Worm (Caenorhabditis elegans): ENCODE data around the gene C07E3.9.

C07E3.9 gene

ce11 chrII:10393282-10394179, 43.0 kb downstream of the C07E3.9 start, which contains the start of gene gpd-1 (continued):
- TF ChIP-seq hmg-1.2 (GFP tag; IDR thresholded peaks at IDR 0.05), result peak; percentile 56; the same call in 1 of the 2 replicates
- TF ChIP-seq unc-62 (GFP tag; optimal IDR thresholded peaks at IDR 0.05), result no peak
- TF ChIP-seq mxl-1 (tag; optimal IDR thresholded peaks at IDR 0.05), result no peak
- TF ChIP-seq ztf-26 (tag; optimal IDR thresholded peaks at IDR 0.05), result no peak
- no peak for TF ChIP-seq nhr-179 (tag; optimal IDR thresholded peaks at IDR 0.05)
- peak; percentile 96 for TF ChIP-seq xnd-1 (tag; optimal IDR thresholded peaks at IDR 0.05)
- no peak for TF ChIP-seq egl-18 (GFP tag; IDR thresholded peaks at IDR 0.05)
- TF ChIP-seq F37B4.10 (GFP tag; IDR thresholded peaks at IDR 0.05), result no peak
- TF ChIP-seq ceh-40 (GFP tag; IDR thresholded peaks at IDR 0.05), result 0 out of 2 replicates have a peak, but pooled peaks have one; percentile 7
- no peak for TF ChIP-seq let-526 (GFP tag; IDR thresholded peaks at IDR 0.05)
- peak; percentile 82 for TF ChIP-seq unc-130 (GFP tag; optimal IDR thresholded peaks at IDR 0.05)
- 0 out of 2 replicates have a peak, but pooled peaks have one; percentile 50 for TF ChIP-seq attf-3 (GFP tag; conservative IDR thresholded peaks at IDR 0.05)
- TF ChIP-seq zim-3 (tag; optimal IDR thresholded peaks at IDR 0.05), result no peak
- peak; percentile 98 for TF ChIP-seq ceh-91 (GFP tag; IDR thresholded peaks at IDR 0.05)
- no peak for TF ChIP-seq K11D2.4 (GFP tag; IDR thresholded peaks at IDR 0.05)
- no peak for TF ChIP-seq Y53F4B.3 (GFP tag; IDR thresholded peaks at IDR 0.05)
- 0 out of 2 replicates have a peak, but pooled peaks have one; percentile 40 for TF ChIP-seq nfyb-1 (GFP tag; IDR thresholded peaks at IDR 0.05)
- TF ChIP-seq ama-1 (optimal IDR thresholded peaks at IDR 0.05), result no peak
- TF ChIP-seq ama-1 (GFP tag; optimal IDR thresholded peaks at IDR 0.05), result no peak
- peak; percentile 13 for TF ChIP-seq him-1 (tag; optimal IDR thresholded peaks at IDR 0.05)
- TF ChIP-seq mcd-1 (GFP tag; IDR thresholded peaks at IDR 0.05), result peak; percentile 62
- TF ChIP-seq nhr-80 (tag; optimal IDR thresholded peaks at IDR 0.05), result no peak
- peak; percentile 69 for TF ChIP-seq pbrm-1 (GFP tag; IDR thresholded peaks at IDR 0.05)
- TF ChIP-seq F23B12.7 (tag; optimal IDR thresholded peaks at IDR 0.05; ENCODE audit: insufficient read depth), result no peak
- TF ChIP-seq madf-8 (GFP tag; conservative IDR thresholded peaks at IDR 0.05), result peak; percentile 96
- TF ChIP-seq lin-35 (GFP tag; optimal IDR thresholded peaks at IDR 0.05), result peak in 2 of 3 experiments; percentile 51 to 55
- no peak for TF ChIP-seq nhr-27 (tag; optimal IDR thresholded peaks at IDR 0.05)
- no peak for TF ChIP-seq rec-8 (tag; optimal IDR thresholded peaks at IDR 0.05)
- no peak for TF ChIP-seq sea-2 (GFP tag; IDR thresholded peaks at IDR 0.05)
- no peak for TF ChIP-seq cebp-2 (GFP tag; IDR thresholded peaks at IDR 0.05)
- TF ChIP-seq ztf-6 (GFP tag; IDR thresholded peaks at IDR 0.05), result no peak
- TF ChIP-seq rpc-1 (optimal IDR thresholded peaks at IDR 0.05), result no peak
- TF ChIP-seq rpc-1 (tag; optimal IDR thresholded peaks at IDR 0.05), result no peak
- TF ChIP-seq rcor-1 (GFP tag; IDR thresholded peaks at IDR 0.05), result peak; percentile 70
- peak; percentile 55 for TF ChIP-seq tbp1 (GFP tag; optimal IDR thresholded peaks at IDR 0.05)
- TF ChIP-seq Y79H2A.3 (GFP tag; conservative IDR thresholded peaks at IDR 0.05), result peak; percentile 86
- TF ChIP-seq dpl-1 (GFP tag; optimal IDR thresholded peaks at IDR 0.05), result peak; percentile 94
- TF ChIP-seq lin-40 (tag; optimal IDR thresholded peaks at IDR 0.05), result no peak
- TF ChIP-seq bed-1 (GFP tag; IDR thresholded peaks at IDR 0.05), result no peak
- peak; percentile 62 for TF ChIP-seq F49E8.2 (tag; optimal IDR thresholded peaks at IDR 0.05; ENCODE audit: insufficient read depth)
- TF ChIP-seq B0019.2 (GFP tag; conservative IDR thresholded peaks at IDR 0.05), result peak; percentile 93
- TF ChIP-seq bed-2 (GFP tag; IDR thresholded peaks at IDR 0.05), result no peak
- TF ChIP-seq ceh-79 (tag; optimal IDR thresholded peaks at IDR 0.05), result no peak
- no peak for TF ChIP-seq aptf-3 (GFP tag; IDR thresholded peaks at IDR 0.05)
- TF ChIP-seq mel-28 (tag; optimal IDR thresholded peaks at IDR 0.05; ENCODE audit: borderline replicate concordance), result no peak
- 0 out of 2 replicates have a peak, but pooled peaks have one; percentile 52 for TF ChIP-seq attf-6 (GFP tag; IDR thresholded peaks at IDR 0.05)
- peak; percentile 89 for TF ChIP-seq hsf-1 (GFP tag; IDR thresholded peaks at IDR 0.05)
- peak; percentile 10 for TF ChIP-seq repo-1 (tag; optimal IDR thresholded peaks at IDR 0.05)
